Worm (Caenorhabditis elegans) whole organism, L2 larva: ENCODE measurements around the gene sri-4.

ENCODE experiments used
- C34F6.9 ChIP-seq: fragments of 150-350 bp; optimal IDR thresholded peaks from 2 replicates; lab custom pipeline; 2014; ENCODE audit warnings: missing biosample characterization, missing genetic modification characterization
- F13H6.1 ChIP-seq: sonication (generic microtip); optimal IDR thresholded peaks from 2 replicates; lab custom pipeline; 2016; ENCODE audit warnings: missing genetic modification characterization, missing compliant biosample characterization
- R02D3.7 ChIP-seq: fragments of 150-350 bp; optimal IDR thresholded peaks from 2 replicates; lab custom pipeline; 2014; ENCODE audit warnings: missing biosample characterization, missing genetic modification characterization
- Y55F3AM.14 ChIP-seq: fragments of 200-800 bp; sonication (Bioruptor generic); optimal IDR thresholded peaks from 2 replicates; lab custom pipeline; 2018; ENCODE audit warnings: mild to moderate bottlenecking, missing genetic modification characterization, missing compliant biosample characterization
- ZK546.5 ChIP-seq: sonication (generic microtip); optimal IDR thresholded peaks from 2 replicates; lab custom pipeline; 2017; ENCODE audit warnings: missing biosample characterization, missing genetic modification characterization
- alr-1 ChIP-seq: fragments of 150-350 bp; optimal IDR thresholded peaks from 2 replicates; lab custom pipeline; 2014; ENCODE audit warnings: missing biosample characterization, missing genetic modification characterization
- aly-2 ChIP-seq: fragments of 150-350 bp; optimal IDR thresholded peaks from 2 replicates; lab custom pipeline; 2014; ENCODE audit warnings: missing biosample characterization, missing genetic modification characterization
- ama-1 ChIP-seq: fragments of 150-350 bp; optimal IDR thresholded peaks from 2 replicates; lab custom pipeline; 2018; ENCODE audit warnings: inconsistent platforms
- blmp-1 ChIP-seq: sonication (generic microtip); optimal IDR thresholded peaks from 2 replicates; lab custom pipeline; 2017; ENCODE audit warnings: missing genetic modification characterization, mild to moderate bottlenecking, missing compliant biosample characterization, antibody characterized with exemption, moderate library complexity; ENCODE audit not compliant: insufficient read depth
- ceh-82 ChIP-seq: fragments of 150-350 bp; optimal IDR thresholded peaks from 2 replicates; lab custom pipeline; 2014; ENCODE audit warnings: missing biosample characterization, missing genetic modification characterization
- crh-2 ChIP-seq: sonication (generic microtip); optimal IDR thresholded peaks from 2 replicates; lab custom pipeline; 2017; ENCODE audit warnings: missing biosample characterization, missing genetic modification characterization
- dmd-4 ChIP-seq: sonication (generic microtip); optimal IDR thresholded peaks from 2 replicates; lab custom pipeline; 2017; ENCODE audit warnings: missing biosample characterization, missing genetic modification characterization
- elt-3 ChIP-seq: sonication (generic microtip); optimal IDR thresholded peaks from 2 replicates; lab custom pipeline; 2017; ENCODE audit warnings: missing biosample characterization, missing genetic modification characterization
- fos-1 ChIP-seq: fragments of 150-350 bp; optimal IDR thresholded peaks from 2 replicates; lab custom pipeline; 2014; ENCODE audit warnings: missing biosample characterization, missing genetic modification characterization
- lin-11 ChIP-seq: fragments of 150-350 bp; sonication (generic microtip); optimal IDR thresholded peaks from 2 replicates; lab custom pipeline; 2014; ENCODE audit warnings: missing biosample characterization, missing genetic modification characterization, inconsistent platforms, mixed read lengths
- lin-13 ChIP-seq: fragments of 150-350 bp; optimal IDR thresholded peaks from 2 replicates; lab custom pipeline; 2014; ENCODE audit warnings: missing biosample characterization, missing genetic modification reagents, missing genetic modification characterization
- lin-39 ChIP-seq: fragments of 150-350 bp; optimal IDR thresholded peaks from 2 replicates; lab custom pipeline; 2014; ENCODE audit warnings: missing biosample characterization, missing genetic modification reagents, missing genetic modification characterization
- lsy-2 ChIP-seq, 2 experiments: fragments of 150-350 bp in 1 of 2; sonication (generic microtip) in 1 of 2; optimal IDR thresholded peaks; 2 replicates each; lab custom pipeline; 2014 to 2017; ENCODE audit warnings: missing biosample characterization in 2 of 2, missing genetic modification characterization in 2 of 2
- mab-5 ChIP-seq: fragments of 150-350 bp; optimal IDR thresholded peaks from 2 replicates; lab custom pipeline; 2014; ENCODE audit warnings: missing biosample characterization, missing genetic modification characterization
- mbf-1 ChIP-seq: sonication (generic microtip); optimal IDR thresholded peaks from 2 replicates; lab custom pipeline; 2017; ENCODE audit warnings: missing biosample characterization, missing genetic modification characterization
- mdl-1 ChIP-seq, 2 experiments: fragments of 150-350 bp in 1 of 2; sonication (generic microtip) in 1 of 2; optimal IDR thresholded peaks; 2 replicates each; lab custom pipeline; 2017; ENCODE audit warnings: missing biosample characterization in 2 of 2, missing genetic modification characterization in 2 of 2
- nhr-10 ChIP-seq: sonication (generic microtip); optimal IDR thresholded peaks from 2 replicates; lab custom pipeline; 2017; ENCODE audit warnings: missing biosample characterization, missing genetic modification characterization
- nhr-12 ChIP-seq: fragments of 150-350 bp; optimal IDR thresholded peaks from 2 replicates; lab custom pipeline; 2014; ENCODE audit warnings: missing biosample characterization, missing genetic modification characterization
- nhr-129 ChIP-seq: fragments of 150-350 bp; optimal IDR thresholded peaks from 2 replicates; lab custom pipeline; 2014; ENCODE audit warnings: missing biosample characterization, missing genetic modification characterization
- nhr-21 ChIP-seq: fragments of 150-350 bp; optimal IDR thresholded peaks from 2 replicates; lab custom pipeline; 2014; ENCODE audit warnings: missing biosample characterization, missing genetic modification characterization
- nhr-237 ChIP-seq: fragments of 150-350 bp; optimal IDR thresholded peaks from 2 replicates; lab custom pipeline; 2014; ENCODE audit warnings: missing biosample characterization, missing genetic modification characterization
- nhr-25 ChIP-seq: fragments of 150-350 bp; sonication (generic microtip); optimal IDR thresholded peaks from 3 replicates; lab custom pipeline; 2014; ENCODE audit warnings: missing biosample characterization, missing genetic modification characterization
- nhr-6 ChIP-seq: fragments of 150-350 bp; optimal IDR thresholded peaks from 2 replicates; lab custom pipeline; 2014; ENCODE audit warnings: missing biosample characterization, missing genetic modification characterization
- peb-1 ChIP-seq: fragments of 150-350 bp; optimal IDR thresholded peaks from 2 replicates; lab custom pipeline; 2014; ENCODE audit warnings: missing biosample characterization, missing genetic modification characterization
- sem-4 ChIP-seq: fragments of 150-350 bp; optimal IDR thresholded peaks from 2 replicates; lab custom pipeline; 2014; ENCODE audit warnings: missing biosample characterization, missing genetic modification reagents, missing genetic modification characterization
- skn-1 ChIP-seq: sonication (generic microtip); optimal IDR thresholded peaks from 2 replicates; lab custom pipeline; 2017; ENCODE audit warnings: missing biosample characterization, missing genetic modification characterization
- sma-3 ChIP-seq: sonication (generic microtip); optimal IDR thresholded peaks from 2 replicates; lab custom pipeline; 2016; ENCODE audit warnings: missing genetic modification reagents, missing genetic modification characterization, missing compliant biosample characterization
- sma-9 ChIP-seq, 2 experiments: fragments of 150-350 bp in 1 of 2; sonication (generic microtip) in 1 of 2; optimal IDR thresholded peaks; 2 replicates each; lab custom pipeline; 2014 to 2016; ENCODE audit warnings: missing genetic modification characterization in 2 of 2, mild to moderate bottlenecking in 1 of 2, missing biosample characterization in 1 of 2, missing compliant biosample characterization in 1 of 2, missing genetic modification reagents in 1 of 2, moderate library complexity in 1 of 2
- snpc-4 ChIP-seq: fragments of 150-350 bp; optimal IDR thresholded peaks from 2 replicates; lab custom pipeline; 2014; ENCODE audit warnings: missing biosample characterization, missing genetic modification characterization
- unc-39 ChIP-seq: fragments of 150-350 bp; optimal IDR thresholded peaks from 2 replicates; lab custom pipeline; 2014; ENCODE audit warnings: missing biosample characterization, missing genetic modification characterization
- unc-55 ChIP-seq: fragments of 150-350 bp; sonication (generic microtip); optimal IDR thresholded peaks from 3 replicates; lab custom pipeline; 2014; ENCODE audit warnings: missing biosample characterization, missing genetic modification reagents, missing genetic modification characterization
- unc-62 ChIP-seq: fragments of 150-350 bp; optimal IDR thresholded peaks from 2 replicates; lab custom pipeline; 2014; ENCODE audit warnings: missing biosample characterization, missing genetic modification reagents, missing genetic modification characterization
- zag-1 ChIP-seq: fragments of 150-350 bp; optimal IDR thresholded peaks from 2 replicates; lab custom pipeline; 2014; ENCODE audit warnings: missing biosample characterization, missing genetic modification characterization
- ztf-1 ChIP-seq: fragments of 200-800 bp; sonication (Bioruptor generic); conservative IDR thresholded peaks from 2 replicates; pipeline ENCODE4 v1.3.6; 2022; ENCODE audit warnings: missing genetic modification characterization, missing compliant biosample characterization

The sri-4 gene

DNA sequence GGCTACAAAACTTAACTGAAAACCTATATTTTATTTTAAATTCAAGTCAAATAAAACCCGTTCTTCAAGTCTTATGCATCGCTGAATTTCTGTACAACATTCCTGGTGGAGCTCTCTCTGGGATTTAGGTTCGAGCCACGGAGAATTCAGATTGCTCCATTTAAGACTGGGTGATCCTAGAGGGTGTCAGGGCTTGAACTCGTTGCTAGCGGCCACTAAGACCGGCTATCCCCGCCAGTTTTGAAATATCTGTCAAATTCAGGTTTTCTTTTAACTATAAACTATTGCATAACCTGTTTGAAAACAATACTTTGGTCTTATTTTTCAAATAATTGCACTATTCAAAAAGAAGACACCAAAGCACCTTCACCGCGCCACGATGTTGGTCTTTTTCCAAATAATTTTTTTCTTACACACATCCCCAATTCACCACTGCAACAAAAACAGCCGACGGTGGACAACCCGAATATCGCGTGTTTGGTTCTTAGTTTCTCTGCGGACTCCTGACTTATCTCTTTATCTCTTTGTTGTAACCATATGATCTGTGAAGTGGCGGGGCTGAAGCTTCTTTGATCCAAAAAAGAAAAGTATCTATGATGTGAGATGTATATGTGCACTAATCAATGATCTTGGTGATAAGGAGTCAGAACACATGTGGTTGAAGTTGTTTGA is 19.2 kb upstream of the sri-4 start (continued):
- TF ChIP-seq unc-55 (GFP tag; lab: Kevin White, UChicago) (no peak), lsy-2 (tag; optimal IDR thresholded peaks at IDR 0.05; lab: Kevin White, UChicago) (peak in 1 of 2 experiments; percentile 61), sma-9 (GFP tag; optimal IDR thresholded peaks at IDR 0.05; lab: Kevin White, UChicago) (peak; percentile 88), sma-9 (tag; optimal IDR thresholded peaks at IDR 0.05; lab: Kevin White, UChicago) (no peak), snpc-4 (tag; lab: Kevin White, UChicago) (no peak), dmd-4 (no peak), ceh-82 (tag; lab: Kevin White, UChicago) (no peak), elt-3 (tag; lab: Kevin White, UChicago) (no peak), peb-1 (tag; lab: Kevin White, UChicago) (no peak), nhr-21 (tag; lab: Kevin White, UChicago) (peak; percentile 82), ZK546.5 (tag; lab: Kevin White, UChicago) (no peak), zag-1 (tag; lab: Kevin White, UChicago) (no peak)
- TF ChIP-seq, all 48 proteins: peak for 16

DNA sequence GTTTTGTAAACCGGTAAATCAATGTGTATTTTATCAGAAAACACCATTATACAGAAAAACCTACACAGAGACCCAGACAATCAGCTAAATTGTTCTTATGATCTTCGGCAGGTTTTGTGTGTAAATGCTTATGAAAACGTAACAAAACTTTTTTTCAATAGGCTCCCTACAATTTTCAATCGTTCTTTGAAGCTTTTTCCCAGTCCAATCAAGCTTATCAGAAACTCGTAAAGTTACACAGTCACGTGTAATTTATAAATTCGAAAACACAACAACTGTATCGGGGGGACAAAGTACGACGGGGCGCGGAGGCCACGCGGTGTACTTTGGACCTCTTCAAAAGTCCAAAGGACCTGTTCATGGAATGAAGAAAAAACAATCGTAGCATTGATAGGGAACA is 17.9 kb upstream of the sri-4 start:
- TF ChIP-seq crh-2 (tag; lab: Kevin White, UChicago) (peak; percentile 82), lin-11 (tag; lab: Kevin White, UChicago) (no peak), nhr-10 (tag; lab: Kevin White, UChicago) (no peak), unc-62 (GFP tag; lab: Kevin White, UChicago) (no peak), nhr-12 (no peak), dmd-4 (no peak), lin-39 (tag; lab: Kevin White, UChicago) (no peak), mab-5 (tag; lab: Kevin White, UChicago) (no peak), aly-2 (tag; lab: Kevin White, UChicago) (no peak), ztf-1 (GFP tag; lab: Robert Waterston, UW) (no peak), skn-1 (tag; lab: Kevin White, UChicago) (no peak), mdl-1 (tag; optimal IDR thresholded peaks at IDR 0.05; lab: Kevin White, UChicago) (peak in 1 of 2 experiments; percentile 60), ama-1 (lab: Kevin White, UChicago) (peak; percentile 63), nhr-6 (tag; lab: Kevin White, UChicago) (no peak), nhr-129 (tag; lab: Kevin White, UChicago) (peak; percentile 82), ZK546.5 (tag; lab: Kevin White, UChicago) (no peak), snpc-4 (tag; lab: Kevin White, UChicago) (no peak), nhr-237 (tag; lab: Kevin White, UChicago) (no peak), zag-1 (tag; lab: Kevin White, UChicago) (no peak), Y55F3AM.14 (GFP tag; lab: Kevin White, UChicago) (peak; percentile 92), sem-4 (no peak), alr-1 (tag; lab: Kevin White, UChicago) (no peak), sma-9 (GFP tag; optimal IDR thresholded peaks at IDR 0.05; lab: Kevin White, UChicago) (peak; percentile 81), sma-9 (tag; optimal IDR thresholded peaks at IDR 0.05; lab: Kevin White, UChicago) (no peak), nhr-25 (peak; percentile 67), blmp-1 (tag; lab: Kevin White, UChicago) (peak; percentile 41), unc-39 (no peak), nhr-21 (tag; lab: Kevin White, UChicago) (peak; percentile 88), lin-13 (GFP tag; lab: Kevin White, UChicago) (no peak), elt-3 (tag; lab: Kevin White, UChicago) (no peak), R02D3.7 (tag; lab: Kevin White, UChicago) (no peak), sma-3 (GFP tag; lab: Kevin White, UChicago) (peak; percentile 73), lsy-2 (tag; optimal IDR thresholded peaks at IDR 0.05; lab: Kevin White, UChicago) (peak in 1 of 2 experiments; percentile 62), mbf-1 (tag; lab: Kevin White, UChicago) (no peak), unc-55 (GFP tag; lab: Kevin White, UChicago) (no peak), F13H6.1 (tag; lab: Kevin White, UChicago) (peak; percentile 52), C34F6.9 (tag; lab: Kevin White, UChicago) (peak; percentile 30), fos-1 (peak; percentile 20)
- TF ChIP-seq, all 48 proteins: peak for 14
